Worm (Caenorhabditis elegans) whole organism, young adult: Measurements from ENCODE around the gene mdt-20.

ENCODE experiments used
- B0019.2 ChIP-seq: fragments of 200-800 bp; sonication (Bioruptor generic); conservative IDR thresholded peaks from 2 replicates; pipeline ENCODE4 v1.3.6; 2022; ENCODE audit warnings: missing genetic modification reagents, missing genetic modification characterization, missing compliant biosample characterization
- B0336.3 ChIP-seq: fragments of 200-800 bp; sonication (Bioruptor generic); IDR thresholded peaks from 2 replicates; pipeline ENCODE4 v1.3.6; 2022; ENCODE audit warnings: missing genetic modification characterization, missing compliant biosample characterization
- F10E7.11 ChIP-seq: sonication (generic microtip); optimal IDR thresholded peaks from 2 replicates; lab custom pipeline; 2017; ENCODE audit warnings: mild to moderate bottlenecking, missing genetic modification characterization, moderate library complexity, missing compliant biosample characterization
- F23B12.7 ChIP-seq: sonication (generic microtip); optimal IDR thresholded peaks from 2 replicates; lab custom pipeline; 2017; ENCODE audit warnings: missing genetic modification characterization, mild to moderate bottlenecking, missing compliant biosample characterization, antibody characterized with exemption, moderate library complexity; ENCODE audit not compliant: insufficient read depth
- F39B2.1 ChIP-seq: fragments of 200-800 bp; sonication (Bioruptor generic); IDR thresholded peaks from 2 replicates; pipeline ENCODE4 v1.3.6; 2022; ENCODE audit warnings: missing genetic modification reagents, missing genetic modification characterization, missing compliant biosample characterization
- F52B5.7 ChIP-seq: sonication (generic microtip); optimal IDR thresholded peaks from 2 replicates; lab custom pipeline; 2016; ENCODE audit warnings: mild to moderate bottlenecking, missing genetic modification characterization, missing compliant biosample characterization
- F57A8.1 ChIP-seq: fragments of 200-800 bp; sonication (Bioruptor generic); optimal IDR thresholded peaks from 2 replicates; lab custom pipeline; 2018; ENCODE audit warnings: mild to moderate bottlenecking, missing genetic modification characterization, moderate library complexity, missing compliant biosample characterization
- Y95B8A.8 ChIP-seq: fragments of 200-800 bp; sonication (Bioruptor generic); IDR thresholded peaks from 2 replicates; pipeline ENCODE4 v1.3.6; 2022; ENCODE audit warnings: missing genetic modification reagents, missing genetic modification characterization, missing compliant biosample characterization
- aptf-2 ChIP-seq: fragments of 200-800 bp; sonication (Bioruptor generic); conservative IDR thresholded peaks from 2 replicates; pipeline ENCODE4 v1.3.6; 2022; ENCODE audit warnings: missing genetic modification reagents, missing genetic modification characterization, missing compliant biosample characterization
- aptf-3 ChIP-seq: fragments of 200-800 bp; sonication (Bioruptor generic); IDR thresholded peaks from 2 replicates; pipeline ENCODE4 v1.3.6; 2022; ENCODE audit warnings: missing genetic modification characterization, missing compliant biosample characterization
- bed-2 ChIP-seq: fragments of 200-800 bp; sonication (Bioruptor generic); IDR thresholded peaks from 2 replicates; pipeline ENCODE4 v1.3.6; 2022; ENCODE audit warnings: missing genetic modification reagents, missing genetic modification characterization, missing compliant biosample characterization
- ceh-58 ChIP-seq: fragments of 200-800 bp; sonication (Bioruptor generic); IDR thresholded peaks from 2 replicates; pipeline ENCODE4 v1.3.6; 2022; ENCODE audit warnings: missing genetic modification characterization, missing compliant biosample characterization
- ceh-91 ChIP-seq: fragments of 200-800 bp; sonication (Bioruptor generic); IDR thresholded peaks from 2 replicates; pipeline ENCODE4 v1.3.6; 2022; ENCODE audit warnings: missing genetic modification reagents, missing genetic modification characterization, missing compliant biosample characterization
- chd-7 ChIP-seq: sonication (generic microtip); optimal IDR thresholded peaks from 2 replicates; lab custom pipeline; 2016; ENCODE audit warnings: mild to moderate bottlenecking, missing genetic modification characterization, moderate library complexity, missing compliant biosample characterization
- dox-1 ChIP-seq: fragments of 200-800 bp; sonication (Bioruptor generic); IDR thresholded peaks from 2 replicates; pipeline ENCODE4 v1.3.6; 2022; ENCODE audit warnings: missing genetic modification reagents, missing genetic modification characterization, missing compliant biosample characterization
- dpl-1 ChIP-seq: fragments of 150-350 bp; optimal IDR thresholded peaks from 2 replicates; lab custom pipeline; 2014; ENCODE audit warnings: missing biosample characterization, missing genetic modification reagents, missing genetic modification characterization
- egrh-3 ChIP-seq: fragments of 200-800 bp; sonication (Bioruptor generic); IDR thresholded peaks from 2 replicates; pipeline ENCODE4 v1.3.6; 2022; ENCODE audit warnings: missing genetic modification reagents, missing genetic modification characterization, missing compliant biosample characterization
- hlh-12 ChIP-seq: sonication (generic microtip); optimal IDR thresholded peaks from 2 replicates; lab custom pipeline; 2016; ENCODE audit warnings: missing genetic modification characterization, missing compliant biosample characterization
- lin-26 ChIP-seq: fragments of 200-800 bp; sonication (Bioruptor generic); IDR thresholded peaks from 2 replicates; pipeline ENCODE4 v1.3.6; 2022; ENCODE audit warnings: missing genetic modification reagents, missing genetic modification characterization, missing compliant biosample characterization
- lin-40 ChIP-seq: sonication (generic microtip); optimal IDR thresholded peaks from 2 replicates; lab custom pipeline; 2016; ENCODE audit warnings: missing genetic modification characterization, mild to moderate bottlenecking, missing compliant biosample characterization, missing genotype, missing genetic modification reagents
- lin-54 ChIP-seq: fragments of 200-800 bp; sonication (Bioruptor generic); optimal IDR thresholded peaks from 2 replicates; lab custom pipeline; 2018; ENCODE audit warnings: mild to moderate bottlenecking, missing genetic modification characterization, missing compliant biosample characterization
- lsy-27 ChIP-seq: sonication (generic microtip); optimal IDR thresholded peaks from 2 replicates; lab custom pipeline; 2017; ENCODE audit warnings: missing genetic modification characterization, mild to moderate bottlenecking, missing compliant biosample characterization, antibody characterized with exemption, missing genotype, borderline replicate concordance; ENCODE audit not compliant: insufficient read depth
- madf-6 ChIP-seq: fragments of 200-800 bp; sonication (Bioruptor generic); IDR thresholded peaks from 2 replicates; pipeline ENCODE4 v1.3.6; 2022; ENCODE audit warnings: missing genetic modification reagents, missing genetic modification characterization, missing compliant biosample characterization
- mcd-1 ChIP-seq: fragments of 200-800 bp; sonication (Bioruptor generic); IDR thresholded peaks from 2 replicates; pipeline ENCODE4 v1.3.6; 2022; ENCODE audit warnings: missing genetic modification reagents, missing genetic modification characterization, missing compliant biosample characterization
- nhr-120 ChIP-seq: fragments of 200-800 bp; sonication (Bioruptor generic); IDR thresholded peaks from 2 replicates; pipeline ENCODE4 v1.3.6; 2022; ENCODE audit warnings: missing genetic modification characterization, missing compliant biosample characterization
- nhr-80 ChIP-seq: sonication (generic microtip); optimal IDR thresholded peaks from 2 replicates; lab custom pipeline; 2016; ENCODE audit warnings: missing genetic modification characterization, missing compliant biosample characterization
- rpc-1 ChIP-seq, 2 experiments: fragments of 150-350 bp in 1 of 2; sonication (generic microtip) in 1 of 2; optimal IDR thresholded peaks; 2 replicates each; lab custom pipeline; 2014 to 2018; ENCODE audit warnings: missing biosample characterization in 1 of 2, missing genetic modification characterization in 1 of 2, missing genetic modification reagents in 1 of 2, missing genotype in 1 of 2
- snpc-1.1 ChIP-seq: sonication (generic microtip); optimal IDR thresholded peaks from 2 replicates; lab custom pipeline; 2017; ENCODE audit warnings: missing genetic modification characterization, mild to moderate bottlenecking, missing compliant biosample characterization, antibody characterized with exemption, moderate library complexity, missing genotype, missing genetic modification reagents; ENCODE audit not compliant: insufficient read depth
- tbx-9 ChIP-seq: sonication (generic microtip); optimal IDR thresholded peaks from 2 replicates; lab custom pipeline; 2016; ENCODE audit warnings: borderline replicate concordance, missing genetic modification characterization, inconsistent platforms, missing compliant biosample characterization
- xnd-1 ChIP-seq: sonication (generic microtip); optimal IDR thresholded peaks from 2 replicates; lab custom pipeline; 2016; ENCODE audit warnings: missing genotype, missing genetic modification reagents, missing genetic modification characterization, missing compliant biosample characterization
- zfh-2 ChIP-seq: fragments of 200-800 bp; sonication (Bioruptor generic); conservative IDR thresholded peaks from 2 replicates; pipeline ENCODE4 v1.3.6; 2022; ENCODE audit warnings: missing genetic modification reagents, missing genetic modification characterization, missing compliant biosample characterization
- ztf-18 ChIP-seq: sonication (generic microtip); optimal IDR thresholded peaks from 2 replicates; lab custom pipeline; 2016; ENCODE audit warnings: missing genotype, mild to moderate bottlenecking, missing genetic modification characterization, missing compliant biosample characterization

mdt-20 gene

ce11 chrIV:1225596-1226232, 38.1 kb downstream of the mdt-20 start, which contains the start of gene W09G12.8 (continued):
- TF ChIP-seq ceh-91 (GFP tag; lab: Robert Waterston, UW) (no peak), ceh-58 (GFP tag; lab: Robert Waterston, UW) (no peak), lin-54 (GFP tag; lab: Kevin White, UChicago) (no peak), rpc-1 (optimal IDR thresholded peaks at IDR 0.05; lab: Kevin White, UChicago) (no peak), rpc-1 (tag; optimal IDR thresholded peaks at IDR 0.05; lab: Kevin White, UChicago) (no peak)

DNA sequence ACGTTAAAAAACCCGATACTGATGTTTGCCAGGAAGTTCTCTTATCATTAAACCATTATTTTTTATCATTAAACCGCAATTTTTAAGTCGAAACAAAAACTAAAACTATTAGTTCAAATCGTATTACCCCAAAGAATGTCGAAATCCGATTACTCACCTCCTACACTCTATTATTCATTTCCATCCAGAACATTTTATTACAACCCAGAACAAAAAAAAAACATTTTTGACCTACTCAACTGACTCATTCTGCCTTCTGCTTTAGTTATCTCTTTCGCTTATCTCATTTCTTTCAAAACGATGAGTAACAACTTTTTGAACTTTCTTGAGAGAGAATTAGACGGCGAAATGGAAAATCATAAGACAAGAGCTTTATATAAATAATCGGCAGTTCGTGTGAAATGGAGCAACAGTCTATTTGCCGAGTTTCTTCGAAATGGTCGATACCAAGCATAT, 41.1 kb downstream of the mdt-20 start, which contains the start of gene W09G12.7:
W09G12.7 (plus strand) TSS at position 406 of the 456 bp plus-strand sequence.
- TF ChIP-seq nhr-80 (tag; lab: Kevin White, UChicago) = peak; percentile 48
- TF ChIP-seq lin-26 (GFP tag; lab: Robert Waterston, UW) = no peak

ce11 chrIV:1231589-1231988, 44.0 kb downstream of the mdt-20 start, which contains the start of gene W09G12.6:
TSS of gene W09G12.6 (plus strand) at chrIV:1231889.
- TF ChIP-seq F52B5.7 (tag; lab: Kevin White, UChicago) (no peak), dpl-1 (GFP tag; lab: Kevin White, UChicago) (no peak), B0019.2 (GFP tag; lab: Robert Waterston, UW) (no peak), F57A8.1 (GFP tag; lab: Kevin White, UChicago) (no peak), aptf-2 (GFP tag; lab: Robert Waterston, UW) (no peak), B0336.3 (no peak), F23B12.7 (tag; lab: Kevin White, UChicago) (no peak), F10E7.11 (tag; lab: Kevin White, UChicago) (no peak), bed-2 (GFP tag; lab: Robert Waterston, UW) (no peak), rpc-1 (optimal IDR thresholded peaks at IDR 0.05; lab: Kevin White, UChicago) (no peak), rpc-1 (tag; optimal IDR thresholded peaks at IDR 0.05; lab: Kevin White, UChicago) (no peak), nhr-120 (GFP tag; lab: Robert Waterston, UW) (no peak), lin-40 (tag; lab: Kevin White, UChicago) (no peak), chd-7 (tag; lab: Kevin White, UChicago) (no peak), lsy-27 (tag; lab: Kevin White, UChicago) (no peak), Y95B8A.8 (no peak), F39B2.1 (no peak), xnd-1 (tag; lab: Kevin White, UChicago) (no peak), tbx-9 (tag; lab: Kevin White, UChicago) (no peak), hlh-12 (no peak), aptf-3 (GFP tag; lab: Robert Waterston, UW) (no peak)

ce11 chrIV:1232419-1233145, 45.0 kb downstream of the mdt-20 start:
- 0 out of 2 replicates have a peak, but pooled peaks have one; percentile 23 for TF ChIP-seq mcd-1
- TF ChIP-seq chd-7 (tag; lab: Kevin White, UChicago) = peak; percentile 27
- TF ChIP-seq ztf-18 (tag; lab: Kevin White, UChicago) = no peak
- TF ChIP-seq zfh-2 (GFP tag; lab: Robert Waterston, UW) = peak; percentile 96
- TF ChIP-seq snpc-1.1 (tag; lab: Kevin White, UChicago) = no peak
- 0 out of 2 replicates have a peak, but pooled peaks have one; percentile 28 for TF ChIP-seq madf-6 (GFP tag; lab: Robert Waterston, UW)
- TF ChIP-seq dox-1 (GFP tag; lab: Robert Waterston, UW) = 0 out of 2 replicates have a peak, but pooled peaks have one; percentile 19
- TF ChIP-seq egrh-3 (GFP tag; lab: Robert Waterston, UW) = peak; percentile 98
- TF ChIP-seq, all 124 proteins: peak for 6
